Worm (Caenorhabditis elegans) whole organism, midembryonic: ENCODE measurements around the gene F22H10.3.
A peak's percentile ranks its signal among the peaks of the same experiment; 100 is the strongest.

Experiments used
- T22C8.4 ChIP-seq: fragments of 200-800 bp; sonication (Bioruptor generic); IDR thresholded peaks from 2 replicates; pipeline ENCODE4 v1.3.6; 2022; ENCODE audit warnings: missing genetic modification characterization, missing compliant biosample characterization
- cog-1 ChIP-seq: sonication (generic microtip); optimal IDR thresholded peaks from 2 replicates; lab custom pipeline; 2016; ENCODE audit warnings: missing genetic modification characterization, missing compliant biosample characterization
- flt-1 ChIP-seq: fragments of 200-800 bp; sonication (Bioruptor generic); IDR thresholded peaks from 2 replicates; pipeline ENCODE4 v1.3.6; 2022; ENCODE audit warnings: missing genetic modification characterization, missing compliant biosample characterization
- klf-2 ChIP-seq: fragments of 200-800 bp; sonication (Bioruptor generic); conservative IDR thresholded peaks from 2 replicates; pipeline ENCODE4 v1.3.6; 2022; ENCODE audit warnings: missing genetic modification reagents, missing genetic modification characterization, missing compliant biosample characterization
- med-1 ChIP-seq: sonication (generic microtip); optimal IDR thresholded peaks from 2 replicates; lab custom pipeline; 2017; ENCODE audit warnings: missing genetic modification characterization, mild to moderate bottlenecking, missing compliant biosample characterization, antibody characterized with exemption, missing genetic modification reagents; ENCODE audit not compliant: insufficient read depth
- ref-1 ChIP-seq: fragments of 200-800 bp; sonication (Bioruptor generic); conservative IDR thresholded peaks from 2 replicates; pipeline ENCODE4 v1.3.6; 2022; ENCODE audit warnings: missing genetic modification reagents, missing genetic modification characterization, missing compliant biosample characterization
- tab-1 ChIP-seq: fragments of 200-800 bp; sonication (Bioruptor generic); IDR thresholded peaks from 2 replicates; pipeline ENCODE4 v1.3.6; 2022; ENCODE audit warnings: missing genetic modification characterization, missing compliant biosample characterization
- ztf-23 ChIP-seq: fragments of 200-800 bp; sonication (Bioruptor generic); IDR thresholded peaks from 2 replicates; pipeline ENCODE4 v1.3.6; 2022; ENCODE audit warnings: missing genetic modification reagents, missing genetic modification characterization, missing compliant biosample characterization
- ztf-29 ChIP-seq: fragments of 200-800 bp; sonication (Bioruptor generic); IDR thresholded peaks from 2 replicates; pipeline ENCODE4 v1.3.6; 2022; ENCODE audit warnings: missing genetic modification reagents, missing genetic modification characterization, missing compliant biosample characterization

The F22H10.3 gene

DNA sequence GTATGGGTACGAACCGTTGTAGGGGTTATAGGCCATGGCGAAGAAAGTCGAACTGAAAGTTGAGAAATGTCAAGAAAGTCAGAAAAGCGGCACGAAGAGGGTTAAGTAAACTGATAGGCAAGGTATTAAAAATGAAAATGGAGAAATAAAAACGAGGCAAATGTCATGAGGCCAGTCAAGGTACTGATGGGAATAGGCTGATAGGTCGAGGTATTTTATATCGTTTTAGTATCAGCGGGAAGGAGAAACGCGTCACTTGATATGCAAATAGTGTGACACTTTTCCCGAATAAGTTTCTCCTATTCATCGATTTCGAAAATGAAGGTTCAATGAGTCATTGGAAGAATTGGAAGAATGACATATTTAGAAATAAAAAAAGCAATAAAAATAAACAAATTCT, at the start of gene F22H10.3:
F22H10.3 (minus strand) TSS at position 36 of the 400 bp plus-strand sequence.
- TF ChIP-seq ztf-23 = no peak
- TF ChIP-seq ztf-29 (GFP tag; lab: Robert Waterston, UW) = no peak
- no peak for TF ChIP-seq med-1 (GFP tag; lab: Kevin White, UChicago)
- no peak for TF ChIP-seq ref-1
- TF ChIP-seq cog-1 (tag; lab: Kevin White, UChicago) = no peak
- no peak for TF ChIP-seq T22C8.4 (GFP tag; lab: Robert Waterston, UW)
- no peak for TF ChIP-seq tab-1 (GFP tag; lab: Robert Waterston, UW)
- TF ChIP-seq klf-2 (GFP tag; lab: Robert Waterston, UW) = no peak
- TF ChIP-seq flt-1 (GFP tag; lab: Robert Waterston, UW) = no peak

- TF ChIP-seq klf-2 (GFP tag; lab: Robert Waterston, UW) = no peak
- TF ChIP-seq ref-1 = no peak
- TF ChIP-seq flt-1 (GFP tag; lab: Robert Waterston, UW) = peak; percentile 74
- TF ChIP-seq ztf-29 (GFP tag; lab: Robert Waterston, UW) = peak; percentile 14; the same call in 1 of the 2 replicates
- TF ChIP-seq med-1 (GFP tag; lab: Kevin White, UChicago) = no peak
- no peak for TF ChIP-seq T22C8.4 (GFP tag; lab: Robert Waterston, UW)
- TF ChIP-seq cog-1 (tag; lab: Kevin White, UChicago) = peak; percentile 78
- no peak for TF ChIP-seq tab-1 (GFP tag; lab: Robert Waterston, UW)
- TF ChIP-seq ztf-23 = peak; percentile 63; the same call in 1 of the 2 replicates
Observed at ce11 chrX:16726879-16727278, 49.4 kb upstream of the F22H10.3 start.

- no peak for TF ChIP-seq ztf-23
- TF ChIP-seq T22C8.4 (GFP tag; lab: Robert Waterston, UW) = no peak
- TF ChIP-seq ztf-29 (GFP tag; lab: Robert Waterston, UW) = no peak
Observed at ce11 chrX:16724954-16725353, 47.4 kb upstream of the F22H10.3 start.

- TF ChIP-seq flt-1 (GFP tag; lab: Robert Waterston, UW) (no peak), ztf-23 (no peak), T22C8.4 (GFP tag; lab: Robert Waterston, UW) (no peak), cog-1 (tag; lab: Kevin White, UChicago) (no peak), klf-2 (GFP tag; lab: Robert Waterston, UW) (no peak), ref-1 (no peak), med-1 (GFP tag; lab: Kevin White, UChicago) (no peak), tab-1 (GFP tag; lab: Robert Waterston, UW) (no peak)
Observed at ce11 chrX:16721930-16722329, 44.4 kb upstream of the F22H10.3 start.

DNA sequence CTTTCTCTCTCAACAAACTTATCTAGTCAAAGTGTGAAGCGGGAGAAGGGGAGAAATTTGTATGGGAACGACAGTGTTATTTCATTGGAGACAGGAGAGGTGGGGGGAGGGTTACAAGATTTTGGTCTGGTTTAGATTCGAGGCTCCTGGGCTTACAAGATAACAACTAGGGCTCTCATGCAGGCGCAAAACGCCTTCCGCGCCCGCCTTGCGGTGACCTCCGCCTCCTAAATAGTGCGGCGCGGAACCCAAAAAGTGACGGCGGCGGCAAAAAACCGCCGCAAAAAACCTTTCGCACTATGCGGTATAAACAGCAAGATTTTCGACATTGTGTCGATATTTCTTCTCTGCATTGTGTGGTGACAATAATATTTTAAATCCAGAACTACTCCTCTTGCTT, 38.4 kb upstream of the F22H10.3 start:
- no peak for TF ChIP-seq tab-1 (GFP tag; lab: Robert Waterston, UW)
- TF ChIP-seq klf-2 (GFP tag; lab: Robert Waterston, UW) = no peak
- TF ChIP-seq med-1 (GFP tag; lab: Kevin White, UChicago) = no peak
- TF ChIP-seq flt-1 (GFP tag; lab: Robert Waterston, UW) = no peak
- no peak for TF ChIP-seq T22C8.4 (GFP tag; lab: Robert Waterston, UW)
- no peak for TF ChIP-seq cog-1 (tag; lab: Kevin White, UChicago)
- TF ChIP-seq ztf-29 (GFP tag; lab: Robert Waterston, UW) = no peak
- no peak for TF ChIP-seq ztf-23
- TF ChIP-seq ref-1 = no peak

DNA sequence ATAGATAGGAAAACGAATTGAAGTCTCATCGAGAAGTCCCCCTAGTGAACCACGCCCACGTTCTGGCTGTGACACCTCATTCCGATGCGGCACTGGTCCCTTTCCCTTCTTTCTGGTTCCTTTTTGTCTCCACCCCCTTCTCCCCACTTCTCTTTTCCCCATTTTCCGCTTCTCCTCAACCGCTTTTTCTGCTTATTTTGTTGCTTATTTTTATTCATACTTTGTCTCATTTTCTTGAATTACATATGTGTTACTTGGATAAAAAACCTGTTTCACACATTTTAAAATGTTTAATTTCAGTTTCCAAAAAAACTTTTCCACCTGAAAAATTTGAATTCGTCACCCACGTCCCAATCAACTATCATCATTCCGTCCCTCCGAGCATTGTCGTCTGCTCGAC, 33.9 kb upstream of the F22H10.3 start, which contains the start of gene lgc-53:
lgc-53 (plus strand) TSS at position 301 of the 400 bp plus-strand sequence.
- no peak for TF ChIP-seq klf-2 (GFP tag; lab: Robert Waterston, UW)
- TF ChIP-seq ztf-29 (GFP tag; lab: Robert Waterston, UW) = no peak
- TF ChIP-seq med-1 (GFP tag; lab: Kevin White, UChicago) = no peak
- TF ChIP-seq cog-1 (tag; lab: Kevin White, UChicago) = no peak
- no peak for TF ChIP-seq ztf-23
- TF ChIP-seq T22C8.4 (GFP tag; lab: Robert Waterston, UW) = no peak
- TF ChIP-seq ref-1 = no peak
- no peak for TF ChIP-seq flt-1 (GFP tag; lab: Robert Waterston, UW)
- no peak for TF ChIP-seq tab-1 (GFP tag; lab: Robert Waterston, UW)

DNA sequence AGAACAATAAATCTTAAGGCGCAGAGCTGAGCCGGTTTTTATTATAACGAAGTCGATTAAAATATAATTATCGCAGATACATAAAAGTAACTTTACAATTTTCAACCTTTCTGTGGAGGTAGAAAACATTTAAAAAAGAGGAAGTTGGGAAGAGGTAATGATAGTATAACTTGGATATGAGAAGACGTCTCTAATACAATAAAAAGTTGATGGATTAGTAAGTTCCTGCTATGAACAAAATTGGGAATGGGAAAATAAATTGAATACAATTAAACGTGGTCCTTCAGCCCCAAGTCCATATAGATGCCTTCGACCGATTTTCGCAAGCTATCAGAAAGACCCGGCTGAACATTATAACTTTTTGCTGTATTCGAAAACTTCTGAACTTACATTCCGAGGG, 28.1 kb upstream of the F22H10.3 start:
- TF ChIP-seq flt-1 (GFP tag; lab: Robert Waterston, UW) = no peak

- TF ChIP-seq ref-1 = no peak
- TF ChIP-seq T22C8.4 (GFP tag; lab: Robert Waterston, UW) = no peak
- no peak for TF ChIP-seq med-1 (GFP tag; lab: Kevin White, UChicago)
- no peak for TF ChIP-seq cog-1 (tag; lab: Kevin White, UChicago)
- no peak for TF ChIP-seq klf-2 (GFP tag; lab: Robert Waterston, UW)
- no peak for TF ChIP-seq tab-1 (GFP tag; lab: Robert Waterston, UW)
- no peak for TF ChIP-seq ztf-23
- no peak for TF ChIP-seq flt-1 (GFP tag; lab: Robert Waterston, UW)
- no peak for TF ChIP-seq ztf-29 (GFP tag; lab: Robert Waterston, UW)
Observed at ce11 chrX:16704086-16704485, 26.6 kb upstream of the F22H10.3 start.

DNA sequence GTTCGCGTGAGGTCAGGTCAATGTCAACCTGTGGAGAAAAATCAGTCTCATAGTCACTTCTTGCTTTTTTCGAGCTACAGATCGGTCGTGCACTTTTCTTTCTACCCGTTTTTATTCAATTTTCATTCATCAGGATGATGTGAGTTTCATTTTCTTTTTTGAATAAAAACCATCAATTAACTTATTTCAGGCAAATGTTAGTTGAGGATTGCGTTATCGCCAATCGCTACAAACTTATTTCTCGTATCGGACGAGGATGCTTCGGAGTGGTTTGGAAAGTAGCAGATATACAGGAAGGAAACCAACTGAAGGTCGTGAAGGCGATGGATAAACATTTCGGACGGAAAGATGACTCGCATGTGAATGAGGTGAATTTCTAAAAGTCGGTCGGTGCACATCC, 24.7 kb upstream of the F22H10.3 start, which contains the start of gene F22H10.1:
F22H10.1 (plus strand) TSS at position 211 of the 400 bp plus-strand sequence.
- TF ChIP-seq ztf-29 (GFP tag; lab: Robert Waterston, UW) (no peak), klf-2 (GFP tag; lab: Robert Waterston, UW) (no peak), med-1 (GFP tag; lab: Kevin White, UChicago) (no peak), tab-1 (GFP tag; lab: Robert Waterston, UW) (no peak), ztf-23 (no peak), ref-1 (no peak), T22C8.4 (GFP tag; lab: Robert Waterston, UW) (no peak), flt-1 (GFP tag; lab: Robert Waterston, UW) (no peak), cog-1 (tag; lab: Kevin White, UChicago) (no peak)

- TF ChIP-seq ztf-29 (GFP tag; lab: Robert Waterston, UW) (no peak), flt-1 (GFP tag; lab: Robert Waterston, UW) (no peak), tab-1 (GFP tag; lab: Robert Waterston, UW) (no peak), cog-1 (tag; lab: Kevin White, UChicago) (no peak)
Observed at ce11 chrX:16698074-16698473, 20.6 kb upstream of the F22H10.3 start.
